Fruit fly (Drosophila melanogaster): ENCODE data around the gene Cyp313a4.

Cyp313a4 gene

DNA sequence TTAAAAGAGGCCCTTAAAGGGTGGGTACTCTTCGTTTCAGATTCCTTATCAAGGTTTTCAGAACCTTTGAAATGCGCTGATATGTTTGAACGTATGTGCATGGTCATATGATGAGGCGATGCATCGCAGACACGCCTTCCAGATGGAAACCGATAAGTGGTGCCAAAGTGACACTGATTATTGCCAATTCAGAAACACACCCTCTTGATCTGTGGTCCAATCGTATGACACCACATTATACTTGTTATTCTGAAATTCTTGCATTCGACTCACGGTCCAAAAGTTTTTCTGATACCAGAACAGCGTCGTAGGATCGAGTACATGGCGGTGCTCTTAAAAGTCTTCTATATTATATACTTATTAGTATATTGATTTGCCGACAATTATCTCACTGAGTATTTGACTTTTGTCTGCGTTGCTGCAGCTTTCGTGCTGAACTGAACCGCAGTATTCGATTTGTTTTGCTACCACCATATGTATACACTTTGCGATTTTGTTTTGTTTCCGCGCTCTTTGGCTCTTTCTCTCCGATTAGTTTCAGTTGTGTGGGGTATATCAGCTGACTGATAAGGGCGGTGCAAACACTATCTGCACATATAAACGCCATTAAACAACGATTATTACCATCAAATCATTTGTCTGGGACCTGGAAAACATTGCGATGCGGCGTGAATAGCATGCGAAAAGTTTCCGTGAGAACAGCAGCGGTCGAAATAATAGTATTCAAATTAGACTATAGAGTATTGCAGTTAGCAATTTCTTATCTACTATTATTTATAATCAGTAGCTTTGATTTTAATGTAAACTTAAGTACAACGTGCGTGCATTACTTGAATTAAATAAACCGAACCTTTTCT lies 39.4 kb upstream of the Cyp313a4 start (continued):
- TF ChIP-seq pdm3 (GFP tag; optimal IDR thresholded peaks at IDR 0.05) (peak; percentile 21), CG4318 (GFP tag; optimal IDR thresholded peaks at IDR 0.05) (no peak), CG6792 (GFP tag; optimal IDR thresholded peaks at IDR 0.05) (peak; percentile 3)

dm6 chr3R:12719627-12720343 lies 38.6 kb upstream of the Cyp313a4 start:
- TF ChIP-seq CG32006 (GFP tag; optimal IDR thresholded peaks at IDR 0.05) = peak; percentile 72
- TF ChIP-seq Ets21C (GFP tag; optimal IDR thresholded peaks at IDR 0.05) = no peak
- TF ChIP-seq svp (GFP tag) = peak; percentile 7
- TF ChIP-seq CG9139 (GFP tag; optimal IDR thresholded peaks at IDR 0.05) = peak; percentile 22
- peak; percentile 47 for TF ChIP-seq spab (GFP tag; optimal IDR thresholded peaks at IDR 0.05)
- TF ChIP-seq CG4318 (GFP tag; optimal IDR thresholded peaks at IDR 0.05) = peak; percentile 39
- no peak for TF ChIP-seq CG11762 (GFP tag; optimal IDR thresholded peaks at IDR 0.05; ENCODE audit: insufficient read depth)
- peak; percentile 80 for TF ChIP-seq Eip78C (GFP tag)
- TF ChIP-seq pdm3 (GFP tag; optimal IDR thresholded peaks at IDR 0.05) = peak; percentile 44
- peak; percentile 49 for TF ChIP-seq ss (GFP tag; optimal IDR thresholded peaks at IDR 0.05)
- peak; percentile 39 for TF ChIP-seq Eip75B (GFP tag; optimal IDR thresholded peaks at IDR 0.05)
- peak; percentile 56 for TF ChIP-seq acj6 (GFP tag; optimal IDR thresholded peaks at IDR 0.05)
- TF ChIP-seq CG31627 (GFP tag; optimal IDR thresholded peaks at IDR 0.05) = peak; percentile 19
- TF ChIP-seq Ets96B (tag; optimal IDR thresholded peaks at IDR 0.05) = peak; percentile 78
- peak; percentile 9 for TF ChIP-seq Sox14 (GFP tag; optimal IDR thresholded peaks at IDR 0.05)
- peak; percentile 79 for TF ChIP-seq CG34406 (GFP tag; optimal IDR thresholded peaks at IDR 0.05)
- peak; percentile 13 for TF ChIP-seq CG1621 (tag; optimal IDR thresholded peaks at IDR 0.05)
- TF ChIP-seq Sox15 (GFP tag; optimal IDR thresholded peaks at IDR 0.05) = no peak
- TF ChIP-seq CG6808 (GFP tag; optimal IDR thresholded peaks at IDR 0.05) = peak; percentile 50
- no peak for TF ChIP-seq Hr38 (GFP tag; optimal IDR thresholded peaks at IDR 0.05)
- peak; percentile 28 for TF ChIP-seq Met (GFP tag; optimal IDR thresholded peaks at IDR 0.05)
- TF ChIP-seq fkh (GFP tag; optimal IDR thresholded peaks at IDR 0.05) = no peak
- TF ChIP-seq CG6854 (GFP tag; optimal IDR thresholded peaks at IDR 0.05) = peak; percentile 55
- peak; percentile 62 for TF ChIP-seq CG6163 (GFP tag; IDR thresholded peaks at IDR 0.05)
- TF ChIP-seq CG7368 (GFP tag; optimal IDR thresholded peaks at IDR 0.05) = peak; percentile 33
- TF ChIP-seq CG6276 (GFP tag; optimal IDR thresholded peaks at IDR 0.05) = peak; percentile 69
- peak; percentile 42 for TF ChIP-seq Smox (GFP tag; optimal IDR thresholded peaks at IDR 0.05)
- no peak for TF ChIP-seq dac (GFP tag; optimal IDR thresholded peaks at IDR 0.05)
- peak; percentile 36 for TF ChIP-seq fd85E (GFP tag; optimal IDR thresholded peaks at IDR 0.05)
- peak; percentile 39 for TF ChIP-seq net (GFP tag; optimal IDR thresholded peaks at IDR 0.05)
- TF ChIP-seq Eip93F (GFP tag; optimal IDR thresholded peaks at IDR 0.05) = no peak
- TF ChIP-seq CG16779 (tag; optimal IDR thresholded peaks at IDR 0.05) = peak; percentile 71
- peak; percentile 53 for TF ChIP-seq Sox102F (GFP tag; optimal IDR thresholded peaks at IDR 0.05)
- TF ChIP-seq Gug (GFP tag; IDR thresholded peaks at IDR 0.05) = no peak
- TF ChIP-seq Hr39 (GFP tag; optimal IDR thresholded peaks at IDR 0.05) = peak; percentile 21
- peak; percentile 44 for TF ChIP-seq Blimp-1 (GFP tag; optimal IDR thresholded peaks at IDR 0.05)
- TF ChIP-seq CG8319 (GFP tag; optimal IDR thresholded peaks at IDR 0.05) = peak; percentile 56
- no peak for TF ChIP-seq Lpt (GFP tag; optimal IDR thresholded peaks at IDR 0.05)
- TF ChIP-seq topi (GFP tag; optimal IDR thresholded peaks at IDR 0.05) = peak; percentile 44
- peak; percentile 66 for TF ChIP-seq CG3032 (tag; optimal IDR thresholded peaks at IDR 0.05)
- peak; percentile 55 for TF ChIP-seq CG10631 (GFP tag; optimal IDR thresholded peaks at IDR 0.05)
- TF ChIP-seq salr (GFP tag; optimal IDR thresholded peaks at IDR 0.05) = peak in 1 of 2 experiments; percentile 38
- peak; percentile 19 for TF ChIP-seq cyc (GFP tag; optimal IDR thresholded peaks at IDR 0.05)
- peak; percentile 67 for TF ChIP-seq CG15336 (GFP tag; IDR thresholded peaks at IDR 0.05)
- peak; percentile 46 for TF ChIP-seq vri (GFP tag; optimal IDR thresholded peaks at IDR 0.05)
- TF ChIP-seq lz (GFP tag; optimal IDR thresholded peaks at IDR 0.05) = peak; percentile 38

Measured in whole organism, prepupa.